Worm (Caenorhabditis elegans) whole organism, L1 larva: ENCODE measurements around the gene B0393.9.
"Not testable (repeated sequence)": the region's sequence is repeated elsewhere in the genome, so short reads cannot be mapped to it uniquely, and the experiment has no call there.

ENCODE experiments used
- C16A3.4 ChIP-seq: fragments of 150-350 bp; optimal IDR thresholded peaks from 2 replicates; lab custom pipeline; 2014; ENCODE audit warnings: missing biosample characterization, missing genetic modification characterization
- C34B4.2 ChIP-seq: sonication (generic microtip); optimal IDR thresholded peaks from 2 replicates; lab custom pipeline; 2017; ENCODE audit warnings: mild to moderate bottlenecking, missing genetic modification characterization, missing compliant biosample characterization
- Y116A8C.19 ChIP-seq: sonication (generic microtip); optimal IDR thresholded peaks from 2 replicates; lab custom pipeline; 2016; ENCODE audit warnings: missing compliant biosample characterization, missing genetic modification characterization, borderline replicate concordance
- alr-1 ChIP-seq: fragments of 200-800 bp; sonication (Bioruptor generic); optimal IDR thresholded peaks from 2 replicates; lab custom pipeline; 2018; ENCODE audit warnings: borderline replicate concordance, mild to moderate bottlenecking, missing genetic modification characterization, missing compliant biosample characterization
- ama-1 ChIP-seq: fragments of 150-350 bp; optimal IDR thresholded peaks from 2 replicates; lab custom pipeline; 2014
- blmp-1 ChIP-seq: fragments of 150-350 bp; optimal IDR thresholded peaks from 2 replicates; lab custom pipeline; 2014; ENCODE audit warnings: missing biosample characterization, missing genetic modification characterization
- ceh-90 ChIP-seq: sonication (generic microtip); optimal IDR thresholded peaks from 2 replicates; lab custom pipeline; 2016; ENCODE audit warnings: missing genetic modification characterization, missing compliant biosample characterization
- efl-1 ChIP-seq, 4 experiments: fragments of 150-350 bp; optimal IDR thresholded peaks in 3 of 4; peaks in 1 of 4; 1 replicate in 1 of 4; 2 replicates in 3 of 4; lab custom pipeline; 2014; ENCODE audit warnings: missing biosample characterization in 2 of 4, missing genetic modification characterization in 2 of 4, missing genetic modification reagents in 2 of 4
- efl-3 ChIP-seq: fragments of 200-800 bp; sonication (Bioruptor generic); optimal IDR thresholded peaks from 2 replicates; lab custom pipeline; 2018; ENCODE audit warnings: mild to moderate bottlenecking, missing genetic modification characterization, missing compliant biosample characterization
- elt-2 ChIP-seq: sonication (generic microtip); optimal IDR thresholded peaks from 2 replicates; lab custom pipeline; 2016; ENCODE audit warnings: missing genetic modification characterization, mild to moderate bottlenecking, inconsistent platforms, missing compliant biosample characterization, missing genetic modification reagents
- elt-3 ChIP-seq, 6 experiments: fragments of 150-350 bp in 1 of 6; sonication (generic microtip); optimal IDR thresholded peaks; 2 replicates each; lab custom pipeline; 2017 to 2018; ENCODE audit warnings: missing biosample characterization in 6 of 6, missing genetic modification characterization in 6 of 6, inconsistent platforms in 1 of 6
- hpl-2 ChIP-seq: fragments of 150-350 bp; optimal IDR thresholded peaks from 2 replicates; lab custom pipeline; 2014; ENCODE audit warnings: missing biosample characterization, missing genetic modification reagents, missing genetic modification characterization
- irx-1 ChIP-seq: sonication (generic microtip); optimal IDR thresholded peaks from 2 replicates; lab custom pipeline; 2016; ENCODE audit warnings: missing genetic modification characterization, missing compliant biosample characterization
- lin-14 ChIP-seq: fragments of 200-800 bp; sonication (Bioruptor generic); optimal IDR thresholded peaks from 2 replicates; lab custom pipeline; 2018; ENCODE audit warnings: mild to moderate bottlenecking, missing genetic modification characterization, moderate library complexity, missing compliant biosample characterization
- lin-35 ChIP-seq, 2 experiments: fragments of 150-350 bp; optimal IDR thresholded peaks; 2 replicates each; lab custom pipeline; 2014; ENCODE audit warnings: missing biosample characterization in 2 of 2, missing genetic modification characterization in 2 of 2, missing genetic modification reagents in 2 of 2
- lin-39 ChIP-seq: fragments of 150-350 bp; optimal IDR thresholded peaks from 2 replicates; lab custom pipeline; 2014; ENCODE audit warnings: missing biosample characterization, missing genetic modification reagents, missing genetic modification characterization
- lsy-2 ChIP-seq, 2 experiments: fragments of 150-350 bp; optimal IDR thresholded peaks; 2 replicates each; lab custom pipeline; 2014; ENCODE audit warnings: missing biosample characterization in 2 of 2, missing genetic modification characterization in 2 of 2
- mdl-1 ChIP-seq, 2 experiments: fragments of 150-350 bp; optimal IDR thresholded peaks; 2 replicates each; lab custom pipeline; 2014 to 2017; ENCODE audit warnings: missing biosample characterization in 2 of 2, missing genetic modification characterization in 2 of 2, inconsistent platforms in 1 of 2
- nhr-28 ChIP-seq: fragments of 150-350 bp; optimal IDR thresholded peaks from 2 replicates; lab custom pipeline; 2014; ENCODE audit warnings: missing biosample characterization, missing genetic modification characterization
- pqm-1 ChIP-seq: sonication (generic microtip); optimal IDR thresholded peaks from 3 replicates; lab custom pipeline; 2017; ENCODE audit warnings: missing biosample characterization, missing genetic modification characterization
- sptf-1 ChIP-seq: fragments of 150-350 bp; optimal IDR thresholded peaks from 2 replicates; lab custom pipeline; 2014; ENCODE audit warnings: missing biosample characterization, missing genetic modification characterization
- sup-37 ChIP-seq: fragments of 200-800 bp; sonication (Bioruptor generic); optimal IDR thresholded peaks from 2 replicates; lab custom pipeline; 2018; ENCODE audit warnings: mild to moderate bottlenecking, missing genetic modification characterization, missing compliant biosample characterization
- unc-62 ChIP-seq: fragments of 150-350 bp; optimal IDR thresholded peaks from 2 replicates; lab custom pipeline; 2014; ENCODE audit warnings: missing biosample characterization, missing genetic modification reagents, missing genetic modification characterization
- unc-86 ChIP-seq: sonication (generic microtip); optimal IDR thresholded peaks from 2 replicates; lab custom pipeline; 2016; ENCODE audit warnings: missing genetic modification characterization, missing compliant biosample characterization

The B0393.9 gene

ce11 chrIII:4785131-4785530 lies 5.2 kb upstream of the B0393.9 start, which contains the start of gene enu-3.2:
TSS of gene enu-3.2 (minus strand) at chrIII:4785235.
- TF ChIP-seq pqm-1, ceh-90, lin-39 (tag; lab: Kevin White, UChicago): not testable (repeated sequence)

DNA sequence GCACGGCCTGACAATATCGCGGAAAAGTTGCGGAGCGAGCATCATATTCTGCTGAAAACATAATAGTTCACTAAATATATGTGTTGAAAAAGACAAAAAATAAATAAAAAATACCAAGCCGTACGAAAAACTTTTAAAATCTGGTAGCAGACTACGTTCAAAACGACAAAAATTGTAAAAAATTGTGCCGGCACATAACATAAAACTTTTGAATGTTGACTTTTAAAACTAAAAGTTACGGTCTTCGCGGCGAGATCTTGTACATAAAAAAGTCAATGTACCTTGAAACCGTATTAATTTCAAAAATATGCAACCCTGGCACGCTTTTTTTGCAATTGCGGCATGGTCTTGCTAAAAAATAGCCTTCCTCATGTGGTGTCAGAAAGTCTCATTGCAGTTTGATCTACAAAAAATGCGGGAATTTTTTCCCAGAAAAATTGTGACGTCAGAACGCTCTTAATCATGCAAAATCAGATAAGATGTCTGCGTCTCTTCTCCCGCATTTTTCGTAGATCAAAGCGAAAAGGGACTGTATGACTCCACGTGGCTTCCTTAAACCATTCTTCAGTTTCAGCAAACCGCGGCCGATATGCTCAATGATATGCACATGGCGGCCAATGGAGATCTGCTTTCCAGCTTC lies 2.1 kb upstream of the B0393.9 start, which contains the start of the genes gex-5 and C38D4.10:
TSS of gene gex-5 (minus strand) at position 51 of the 640 bp plus-strand sequence.
TSS of gene C38D4.10 (plus strand) at position 590 of the 640 bp plus-strand sequence.
- not testable (repeated sequence) for TF ChIP-seq lsy-2 (tag; optimal IDR thresholded peaks at IDR 0.05; lab: Kevin White, UChicago); elt-2 (tag; lab: Kevin White, UChicago); sup-37 (GFP tag; lab: Kevin White, UChicago)

DNA sequence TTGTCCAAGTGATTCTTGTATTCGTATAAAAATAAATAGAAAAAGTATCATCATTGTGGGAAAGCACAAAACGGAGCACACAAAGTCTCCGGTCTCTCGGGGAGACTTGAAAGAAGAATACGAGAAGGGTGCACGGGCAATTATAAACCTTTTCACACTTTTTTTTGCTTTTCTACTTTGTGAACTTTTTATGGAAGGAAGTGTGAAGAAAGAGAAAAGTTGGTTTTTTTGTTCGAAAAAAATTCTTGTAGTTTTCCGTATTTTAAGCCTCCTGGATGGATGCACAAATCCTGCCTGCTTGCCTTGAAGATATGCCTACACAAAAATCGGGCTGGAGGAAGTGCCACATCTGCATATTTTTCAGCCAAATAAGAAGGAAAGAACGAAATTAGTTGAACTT lies 2.0 kb downstream of the B0393.9 start, which contains the start of gene B0393.7:
TSS of gene B0393.7 (minus strand) at position 101 of the 400 bp plus-strand sequence.
- TF ChIP-seq efl-3 (GFP tag; lab: Kevin White, UChicago): no peak
- TF ChIP-seq elt-2 (tag; lab: Kevin White, UChicago): no peak
- TF ChIP-seq hpl-2: no peak
- no peak for TF ChIP-seq C16A3.4 (tag; lab: Kevin White, UChicago)
- TF ChIP-seq unc-62 (GFP tag; lab: Kevin White, UChicago): no peak

ce11 chrIII:4767869-4768645 lies 11.9 kb downstream of the B0393.9 start:
- TF ChIP-seq elt-3 (tag; optimal IDR thresholded peaks at IDR 0.05; lab: Kevin White, UChicago): peak in 1 of 6 experiments; percentile 14
- TF ChIP-seq mdl-1 (tag; optimal IDR thresholded peaks at IDR 0.05; lab: Kevin White, UChicago): no peak
- TF ChIP-seq blmp-1 (tag; lab: Kevin White, UChicago): peak; percentile 94
- TF ChIP-seq sptf-1 (tag; lab: Kevin White, UChicago): no peak
- TF ChIP-seq, all 84 proteins: peak for 2

DNA sequence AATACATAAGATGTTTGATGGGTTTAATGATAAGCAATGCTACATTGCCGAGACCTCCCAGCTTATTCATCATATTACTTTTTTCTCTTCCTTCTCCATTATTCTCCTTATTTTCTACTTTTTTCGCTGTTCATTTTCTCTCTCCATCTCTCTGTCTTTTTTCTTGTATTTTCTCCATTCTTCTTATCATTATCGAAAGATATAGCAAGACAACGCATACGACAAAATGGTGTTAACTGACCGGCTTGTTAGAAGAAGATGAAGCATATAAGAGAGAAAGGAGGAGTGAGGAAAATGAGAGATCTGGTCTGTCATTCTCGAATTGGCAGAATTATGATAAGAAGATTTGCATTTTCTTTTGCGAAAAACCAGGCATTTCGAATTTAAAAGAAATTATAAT lies 13.1 kb downstream of the B0393.9 start:
- TF ChIP-seq blmp-1 (tag; lab: Kevin White, UChicago): peak; percentile 59
- peak; percentile 39 for TF ChIP-seq elt-2 (tag; lab: Kevin White, UChicago)
- TF ChIP-seq irx-1 (tag; lab: Kevin White, UChicago): no peak
- TF ChIP-seq elt-3 (tag; optimal IDR thresholded peaks at IDR 0.05; lab: Kevin White, UChicago): peak in 1 of 6 experiments; percentile 5
- TF ChIP-seq, all 84 proteins: peak for 3

- TF ChIP-seq unc-86 (tag; lab: Kevin White, UChicago) (no peak), alr-1 (no peak), C34B4.2 (tag; lab: Kevin White, UChicago) (no peak), mdl-1 (tag; optimal IDR thresholded peaks at IDR 0.05; lab: Kevin White, UChicago) (no peak), lin-35 (GFP tag; optimal IDR thresholded peaks at IDR 0.05; lab: Kevin White, UChicago) (no peak), Y116A8C.19 (tag; lab: Kevin White, UChicago) (no peak), nhr-28 (tag; lab: Kevin White, UChicago) (no peak), lin-14 (no peak)
- TF ChIP-seq, all 84 proteins: peak for 0
These were observed 14.5 kb downstream of the B0393.9 start, which contains the start of gene B0393.5 for ce11 chrIII:4765474-4765873. TSS of gene B0393.5 (plus strand) at chrIII:4765774.

- TF ChIP-seq ama-1 (no peak), efl-1 (optimal IDR thresholded peaks at IDR 0.05; lab: Kevin White, UChicago) (no peak), efl-1 (GFP tag; optimal IDR thresholded peaks at IDR 0.05 in 1 of 2; lab: Kevin White, UChicago) (peak in 1 of 2 experiments; percentile 36)
- TF ChIP-seq, all 84 proteins: peak for 1
These were observed 16.4 kb downstream of the B0393.9 start, which contains the start of gene B0393.4 for ce11 chrIII:4763509-4763908. TSS of gene B0393.4 (minus strand) at chrIII:4763609.
